Worm (Caenorhabditis elegans) whole organism, L3 larva: Measurements from ENCODE around the gene ceh-63.

Source experiments
- R02D3.7 ChIP-seq: fragments of 150-350 bp; optimal IDR thresholded peaks from 2 replicates; lab custom pipeline; 2014; ENCODE audit warnings: missing biosample characterization, missing genetic modification characterization
- ZK546.5 ChIP-seq: sonication (generic microtip); optimal IDR thresholded peaks from 2 replicates; lab custom pipeline; 2017; ENCODE audit warnings: missing biosample characterization, missing genetic modification characterization
- aly-2 ChIP-seq: fragments of 150-350 bp; optimal IDR thresholded peaks from 2 replicates; lab custom pipeline; 2014; ENCODE audit warnings: missing biosample characterization, missing genetic modification characterization
- ama-1 ChIP-seq: fragments of 150-350 bp; optimal IDR thresholded peaks from 2 replicates; lab custom pipeline; 2018
- ceh-16 ChIP-seq: sonication (generic microtip); optimal IDR thresholded peaks from 2 replicates; lab custom pipeline; 2017; ENCODE audit warnings: missing biosample characterization, missing genetic modification characterization
- ceh-28 ChIP-seq: fragments of 150-350 bp; optimal IDR thresholded peaks from 2 replicates; lab custom pipeline; 2014; ENCODE audit warnings: missing biosample characterization, missing genetic modification reagents, missing genetic modification characterization
- ceh-82 ChIP-seq: fragments of 150-350 bp; optimal IDR thresholded peaks from 2 replicates; lab custom pipeline; 2014; ENCODE audit warnings: missing biosample characterization, missing genetic modification characterization
- daf-12 ChIP-seq: fragments of 150-350 bp; optimal IDR thresholded peaks from 2 replicates; lab custom pipeline; 2014; ENCODE audit warnings: missing biosample characterization, missing genetic modification reagents, missing genetic modification characterization
- egl-5 ChIP-seq: fragments of 150-350 bp; optimal IDR thresholded peaks from 2 replicates; lab custom pipeline; 2017; ENCODE audit warnings: missing biosample characterization, missing genetic modification reagents, missing genetic modification characterization, inconsistent platforms
- elt-3 ChIP-seq, 3 experiments: fragments of 150-350 bp in 1 of 3; sonication (generic microtip) in 2 of 3; optimal IDR thresholded peaks; 2 replicates in 2 of 3; 4 replicates in 1 of 3; lab custom pipeline; 2014 to 2017; ENCODE audit warnings: missing biosample characterization in 3 of 3, missing genetic modification characterization in 3 of 3
- eor-1 ChIP-seq, 2 experiments: fragments of 150-350 bp; optimal IDR thresholded peaks; 2 replicates each; lab custom pipeline; 2014 to 2018; ENCODE audit warnings: missing biosample characterization in 2 of 2, missing genetic modification characterization in 2 of 2
- fos-1 ChIP-seq: fragments of 150-350 bp; optimal IDR thresholded peaks from 2 replicates; lab custom pipeline; 2014; ENCODE audit warnings: missing biosample characterization, missing genetic modification characterization
- hmg-11 ChIP-seq: sonication (generic microtip); optimal IDR thresholded peaks from 2 replicates; lab custom pipeline; 2016; ENCODE audit warnings: missing genetic modification characterization, missing compliant biosample characterization
- jun-1 ChIP-seq: fragments of 150-350 bp; optimal IDR thresholded peaks from 2 replicates; lab custom pipeline; 2014; ENCODE audit warnings: missing biosample characterization, missing genetic modification reagents, missing genetic modification characterization
- lin-15B ChIP-seq: fragments of 150-350 bp; optimal IDR thresholded peaks from 2 replicates; lab custom pipeline; 2014; ENCODE audit warnings: missing biosample characterization, missing genetic modification characterization
- lin-39 ChIP-seq: fragments of 150-350 bp; optimal IDR thresholded peaks from 2 replicates; lab custom pipeline; 2018; ENCODE audit warnings: missing biosample characterization, missing genetic modification reagents, missing genetic modification characterization
- lsy-12 ChIP-seq: sonication (generic microtip); optimal IDR thresholded peaks from 2 replicates; lab custom pipeline; 2016; ENCODE audit warnings: mild to moderate bottlenecking, missing genetic modification characterization, missing compliant biosample characterization
- mdl-1 ChIP-seq: fragments of 150-350 bp; optimal IDR thresholded peaks from 2 replicates; lab custom pipeline; 2014; ENCODE audit warnings: missing biosample characterization, missing genetic modification characterization
- mml-1 ChIP-seq: fragments of 150-350 bp; sonication (generic microtip); optimal IDR thresholded peaks from 3 replicates; lab custom pipeline; 2014; ENCODE audit warnings: missing biosample characterization, missing genetic modification characterization
- nfya-1 ChIP-seq: sonication (generic microtip); optimal IDR thresholded peaks from 2 replicates; lab custom pipeline; 2017; ENCODE audit warnings: missing genetic modification characterization, mild to moderate bottlenecking, missing compliant biosample characterization, antibody characterized with exemption, moderate library complexity; ENCODE audit not compliant: insufficient read depth
- nhr-11 ChIP-seq: fragments of 150-350 bp; optimal IDR thresholded peaks from 2 replicates; lab custom pipeline; 2014; ENCODE audit warnings: missing biosample characterization, missing genetic modification characterization
- nhr-12 ChIP-seq: fragments of 150-350 bp; optimal IDR thresholded peaks from 2 replicates; lab custom pipeline; 2014; ENCODE audit warnings: missing biosample characterization, missing genetic modification characterization
- nhr-67 ChIP-seq: fragments of 150-350 bp; optimal IDR thresholded peaks from 2 replicates; lab custom pipeline; 2014; ENCODE audit warnings: missing biosample characterization, missing genetic modification characterization
- nhr-76 ChIP-seq: fragments of 150-350 bp; sonication (generic microtip); optimal IDR thresholded peaks from 5 replicates; lab custom pipeline; 2014; ENCODE audit warnings: missing biosample characterization, missing genetic modification characterization
- nhr-77 ChIP-seq: fragments of 150-350 bp; optimal IDR thresholded peaks from 2 replicates; lab custom pipeline; 2014; ENCODE audit warnings: missing biosample characterization, missing genetic modification characterization
- pqm-1 ChIP-seq: fragments of 150-350 bp; optimal IDR thresholded peaks from 2 replicates; lab custom pipeline; 2017; ENCODE audit warnings: missing biosample characterization, missing genetic modification characterization, inconsistent platforms
- sea-2 ChIP-seq: fragments of 150-350 bp; sonication (generic microtip); optimal IDR thresholded peaks from 4 replicates; lab custom pipeline; 2014; ENCODE audit warnings: missing biosample characterization, missing genetic modification reagents, missing genetic modification characterization
- snpc-4 ChIP-seq: fragments of 150-350 bp; optimal IDR thresholded peaks from 2 replicates; lab custom pipeline; 2014; ENCODE audit warnings: missing biosample characterization, missing genetic modification characterization
- tbx-2 ChIP-seq: sonication (generic microtip); optimal IDR thresholded peaks from 2 replicates; lab custom pipeline; 2016; ENCODE audit warnings: mild to moderate bottlenecking, missing genetic modification characterization, missing compliant biosample characterization
- unc-39 ChIP-seq: sonication (generic microtip); optimal IDR thresholded peaks from 4 replicates; lab custom pipeline; 2017; ENCODE audit warnings: missing biosample characterization, missing genetic modification characterization
- unc-62 ChIP-seq: fragments of 150-350 bp; sonication (generic microtip); optimal IDR thresholded peaks from 4 replicates; lab custom pipeline; 2014; ENCODE audit warnings: missing biosample characterization, missing genetic modification reagents, missing genetic modification characterization
- ztf-4 ChIP-seq: fragments of 150-350 bp; optimal IDR thresholded peaks from 2 replicates; lab custom pipeline; 2014; ENCODE audit warnings: missing biosample characterization, missing genetic modification characterization

Gene ceh-63

DNA sequence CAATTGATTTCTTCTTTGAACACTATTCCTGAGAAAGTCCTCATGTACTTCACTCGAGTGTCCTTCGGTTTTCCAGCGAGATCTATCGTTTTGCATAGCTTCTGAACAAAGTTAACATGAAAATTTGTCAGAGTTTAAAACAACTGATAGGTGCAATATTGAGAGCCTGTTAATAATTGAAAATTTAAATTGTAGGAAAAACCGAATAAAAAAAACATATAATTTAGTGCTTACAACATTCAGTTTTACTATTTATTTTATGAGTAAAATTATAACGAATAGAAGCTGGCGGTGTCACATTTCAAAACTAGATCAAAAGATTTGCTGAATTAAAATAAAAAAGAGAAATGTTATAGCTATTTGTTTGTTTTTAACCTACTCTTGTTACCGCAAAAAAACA, 19.3 kb upstream of the ceh-63 start, which contains the start of gene C02F12.8:
C02F12.8 (minus strand) TSS at position 101 of the 400 bp plus-strand sequence.
- TF ChIP-seq nhr-76 (tag; lab: Kevin White, UChicago) (no peak), hmg-11 (tag; lab: Kevin White, UChicago) (no peak), unc-62 (GFP tag; lab: Kevin White, UChicago) (no peak), ZK546.5 (tag; lab: Kevin White, UChicago) (no peak), tbx-2 (tag; lab: Kevin White, UChicago) (no peak), sea-2 (GFP tag; lab: Kevin White, UChicago) (no peak), daf-12 (no peak), nhr-67 (tag; lab: Kevin White, UChicago) (no peak), ceh-82 (tag; lab: Kevin White, UChicago) (no peak), fos-1 (no peak), lsy-12 (tag; lab: Kevin White, UChicago) (no peak), unc-39 (tag; lab: Kevin White, UChicago) (no peak), ceh-16 (no peak)

DNA sequence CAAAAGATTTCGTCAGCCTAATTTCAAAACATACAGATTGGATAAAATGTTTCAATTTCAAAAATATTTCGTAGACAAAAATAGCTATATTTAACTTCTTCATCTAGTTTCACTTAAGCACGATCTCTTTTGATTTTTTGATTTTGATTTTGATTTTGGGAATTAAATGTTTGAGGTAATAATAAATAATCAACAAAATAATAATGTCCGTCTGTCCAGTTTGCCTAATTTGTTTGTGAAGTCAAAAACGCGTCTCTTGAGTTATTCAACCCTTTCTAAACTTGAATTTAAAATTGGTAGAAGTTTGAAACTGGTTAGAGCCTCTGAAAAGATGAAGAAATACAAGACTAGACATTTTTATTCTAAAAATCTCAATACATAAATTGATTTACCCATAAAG, 15.9 kb upstream of the ceh-63 start:
- no peak for TF ChIP-seq mdl-1
- TF ChIP-seq nhr-11 (tag; lab: Kevin White, UChicago) = no peak
- TF ChIP-seq elt-3 (tag; optimal IDR thresholded peaks at IDR 0.05; lab: Kevin White, UChicago) = no peak
- TF ChIP-seq R02D3.7 (tag; lab: Kevin White, UChicago) = no peak
- TF ChIP-seq ZK546.5 (tag; lab: Kevin White, UChicago) = no peak
- no peak for TF ChIP-seq fos-1
- TF ChIP-seq pqm-1 = no peak
- TF ChIP-seq nhr-76 (tag; lab: Kevin White, UChicago) = no peak
- no peak for TF ChIP-seq lin-15B (tag; lab: Kevin White, UChicago)

DNA sequence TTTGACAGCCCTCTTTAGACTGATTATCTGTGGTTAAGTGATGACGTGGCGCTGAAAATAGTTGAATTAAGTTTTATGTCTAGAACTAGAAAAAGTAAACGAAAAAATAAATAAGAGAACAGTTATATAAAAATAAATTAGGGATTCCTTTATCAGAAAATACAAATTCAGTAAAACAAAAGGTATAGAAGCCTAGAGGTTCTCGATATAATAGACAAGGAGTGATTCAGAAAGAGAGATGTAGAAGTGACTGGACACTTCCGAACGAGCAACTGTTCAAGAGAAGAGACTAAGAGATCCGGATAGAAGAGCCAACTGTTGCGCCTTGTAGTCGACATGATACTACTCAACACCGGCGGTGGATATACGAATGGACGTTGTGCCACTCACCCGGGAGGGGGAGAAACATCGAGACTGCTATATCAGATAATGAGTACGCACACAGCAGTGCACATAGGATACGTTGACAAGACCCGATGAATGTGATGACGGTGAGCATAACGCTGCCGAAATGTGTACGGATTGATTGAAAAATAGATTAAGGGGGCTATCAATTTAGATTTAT, 15.4 kb upstream of the ceh-63 start, which contains the start of gene tag-278:
tag-278 (minus strand) TSS at position 51 of the 565 bp plus-strand sequence.
- TF ChIP-seq egl-5 (tag; lab: Kevin White, UChicago) (peak; percentile 9), ZK546.5 (tag; lab: Kevin White, UChicago) (no peak), eor-1 (tag; optimal IDR thresholded peaks at IDR 0.05; lab: Kevin White, UChicago) (no peak), ztf-4 (no peak), nhr-12 (no peak), nhr-77 (tag; lab: Kevin White, UChicago) (no peak), nfya-1 (tag; lab: Kevin White, UChicago) (peak; percentile 19), unc-39 (tag; lab: Kevin White, UChicago) (no peak)

DNA sequence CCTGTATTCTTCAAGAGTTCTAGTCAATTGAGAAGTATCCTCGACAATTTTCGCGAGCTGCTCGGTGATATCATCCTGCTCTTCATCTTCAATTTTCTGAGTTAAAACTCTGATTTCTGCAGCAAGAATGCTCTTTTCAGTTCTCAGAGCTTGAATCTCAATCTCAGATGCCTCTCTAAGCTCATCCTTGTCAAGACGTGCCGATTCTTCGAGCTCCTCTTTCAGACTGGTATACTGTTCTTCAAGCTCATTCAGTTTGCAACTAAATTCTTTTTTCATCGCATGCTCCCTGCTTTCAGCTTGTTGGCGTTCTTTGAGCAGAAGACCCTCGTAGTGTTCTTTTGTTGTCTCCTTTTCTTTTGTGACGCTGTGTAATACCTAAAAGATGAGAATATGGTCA, 12.6 kb upstream of the ceh-63 start:
- TF ChIP-seq nfya-1 (tag; lab: Kevin White, UChicago) (no peak), daf-12 (no peak), snpc-4 (tag; lab: Kevin White, UChicago) (no peak), pqm-1 (no peak), lsy-12 (tag; lab: Kevin White, UChicago) (no peak), ztf-4 (no peak), egl-5 (tag; lab: Kevin White, UChicago) (no peak), unc-62 (GFP tag; lab: Kevin White, UChicago) (no peak), mml-1 (tag; lab: Kevin White, UChicago) (no peak)

DNA sequence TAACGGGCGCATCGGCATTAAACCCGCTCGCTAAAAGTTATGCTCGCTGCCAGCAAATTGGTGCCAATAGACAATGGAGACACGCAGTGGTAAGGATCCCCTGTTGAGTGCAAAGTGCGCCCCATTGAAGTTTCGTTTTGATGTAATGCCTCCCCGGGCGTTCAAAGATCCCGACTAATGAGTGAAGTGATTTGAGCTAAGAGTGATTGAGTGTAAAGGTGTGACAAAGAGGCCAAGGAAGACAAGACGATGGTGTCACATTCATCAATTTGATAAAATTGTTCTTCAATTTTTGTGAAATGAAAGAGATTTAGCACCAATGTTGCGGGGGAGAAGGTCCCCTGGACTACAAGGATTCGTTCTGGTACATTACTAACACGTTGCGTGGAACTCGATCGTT, 9.2 kb upstream of the ceh-63 start:
- no peak for TF ChIP-seq lin-39
- no peak for TF ChIP-seq aly-2 (tag; lab: Kevin White, UChicago)
- no peak for TF ChIP-seq nhr-77 (tag; lab: Kevin White, UChicago)
- no peak for TF ChIP-seq ztf-4
- TF ChIP-seq ceh-28 (tag; lab: Kevin White, UChicago) = no peak
- no peak for TF ChIP-seq nhr-76 (tag; lab: Kevin White, UChicago)
- no peak for TF ChIP-seq ama-1 (lab: Kevin White, UChicago)
- TF ChIP-seq egl-5 (tag; lab: Kevin White, UChicago) = no peak
- no peak for TF ChIP-seq jun-1 (tag; lab: Kevin White, UChicago)
- TF ChIP-seq lin-15B (tag; lab: Kevin White, UChicago) = no peak
- TF ChIP-seq ceh-16 = no peak
- TF ChIP-seq lsy-12 (tag; lab: Kevin White, UChicago) = no peak
- TF ChIP-seq unc-62 (GFP tag; lab: Kevin White, UChicago) = no peak
- TF ChIP-seq elt-3 (tag; optimal IDR thresholded peaks at IDR 0.05; lab: Kevin White, UChicago) = no peak
- no peak for TF ChIP-seq pqm-1
